Fruit fly (Drosophila melanogaster) whole organism, wandering third instar larva: ENCODE data around the gene CG4887.

ENCODE experiments used
- CG9705 ChIP-seq: fragments of 200-800 bp; sonication (Bioruptor generic); optimal IDR thresholded peaks from 2 replicates; lab custom pipeline; 2018; ENCODE audit warnings: missing biosample characterization, mild to moderate bottlenecking, missing genetic modification characterization
- Dfd ChIP-seq: fragments of >200 bp; optimal IDR thresholded peaks from 2 replicates; lab custom pipeline; 2017; ENCODE audit warnings: missing biosample characterization, missing genetic modification characterization
- Dif ChIP-seq: fragments of 200-275, 200-300 bp; sonication (Bioruptor generic); optimal IDR thresholded peaks from 2 replicates; lab custom pipeline; 2018; ENCODE audit warnings: missing biosample characterization, missing genetic modification characterization; ENCODE audit not compliant: partially characterized antibody
- GATAd ChIP-seq: sonication (Bioruptor generic); optimal IDR thresholded peaks from 2 replicates; lab custom pipeline; 2016; ENCODE audit warnings: missing biosample characterization, missing genetic modification characterization
- HLH106 ChIP-seq: fragments of 200-800 bp; optimal IDR thresholded peaks from 3 replicates; lab custom pipeline; 2019; ENCODE audit warnings: missing biosample characterization, mild to moderate bottlenecking, missing genetic modification characterization, moderate library complexity
- Hr78 ChIP-seq: fragments of >200 bp; optimal IDR thresholded peaks from 2 replicates; lab custom pipeline; 2017; ENCODE audit warnings: missing biosample characterization, missing genetic modification characterization
- Hr83 ChIP-seq: fragments of 200-300 bp; sonication (Bioruptor generic); optimal IDR thresholded peaks from 2 replicates; lab custom pipeline; 2016; ENCODE audit warnings: missing biosample characterization, mild to moderate bottlenecking, missing genetic modification characterization, moderate library complexity; ENCODE audit not compliant: poor library complexity, severe bottlenecking
- Jra ChIP-seq: sonication (Bioruptor generic); optimal IDR thresholded peaks from 2 replicates; lab custom pipeline; 2016; ENCODE audit warnings: missing biosample characterization, missing genetic modification characterization
- Mio ChIP-seq: sonication (Bioruptor generic); optimal IDR thresholded peaks from 2 replicates; lab custom pipeline; 2016; ENCODE audit warnings: missing biosample characterization, missing genetic modification characterization
- Myc ChIP-seq: fragments of >200 bp; optimal IDR thresholded peaks from 2 replicates; lab custom pipeline; 2017
- N ChIP-seq: fragments of >200 bp; optimal IDR thresholded peaks from 2 replicates; lab custom pipeline; 2018; ENCODE audit warnings: missing biosample characterization, missing external identifiers, missing genetic modification characterization
- OdsH ChIP-seq: fragments of 200-800 bp; sonication (Bioruptor generic); optimal IDR thresholded peaks from 2 replicates; lab custom pipeline; 2016; ENCODE audit warnings: missing biosample characterization, mild to moderate bottlenecking, missing genetic modification characterization
- Rel ChIP-seq, 2 experiments: fragments of 200-800 bp; sonication (Bioruptor generic) in 1 of 2; optimal IDR thresholded peaks; 2 replicates in 1 of 2; 3 replicates in 1 of 2; lab custom pipeline; 2016 to 2019; ENCODE audit warnings: mild to moderate bottlenecking in 2 of 2, missing biosample characterization in 2 of 2, missing genetic modification characterization in 2 of 2, moderate library complexity in 1 of 2
- Sp1 ChIP-seq: fragments of 200-800 bp; sonication (Bioruptor generic); optimal IDR thresholded peaks from 3 replicates; lab custom pipeline; 2019; ENCODE audit warnings: missing biosample characterization, mild to moderate bottlenecking, missing genetic modification characterization, moderate library complexity
- br ChIP-seq: fragments of 200-800 bp; sonication (Bioruptor generic); optimal IDR thresholded peaks from 2 replicates; lab custom pipeline; 2016; ENCODE audit warnings: missing biosample characterization, missing genetic modification characterization
- dl ChIP-seq, 2 experiments: fragments of 175-275, 200-275 bp in 1 of 2; fragments of 200-275 bp in 1 of 2; sonication (Bioruptor generic); optimal IDR thresholded peaks; lab custom pipeline; 2018; ENCODE audit warnings: mild to moderate bottlenecking in 2 of 2, missing biosample characterization in 2 of 2, missing genetic modification characterization in 2 of 2, moderate library complexity in 2 of 2; ENCODE audit not compliant: partially characterized antibody in 2 of 2, insufficient read depth in 1 of 2
- dsf ChIP-seq: sonication (Bioruptor generic); optimal IDR thresholded peaks from 2 replicates; lab custom pipeline; 2016; ENCODE audit warnings: missing biosample characterization, missing genetic modification characterization, borderline replicate concordance
- ey ChIP-seq: fragments of 200-800 bp; sonication (Bioruptor generic); optimal IDR thresholded peaks from 2 replicates; lab custom pipeline; 2016; ENCODE audit warnings: missing biosample characterization, missing genetic modification characterization
- foxo ChIP-seq, 2 experiments: fragments of 200-800 bp; sonication (Bioruptor generic); optimal IDR thresholded peaks; 2 replicates in 1 of 2; 3 replicates in 1 of 2; lab custom pipeline; 2016 to 2017; ENCODE audit warnings: missing biosample characterization in 2 of 2, missing genetic modification characterization in 2 of 2
- fru ChIP-seq: fragments of 200-800 bp; sonication (Bioruptor generic); optimal IDR thresholded peaks from 3 replicates; lab custom pipeline; 2016; ENCODE audit warnings: missing biosample characterization, mild to moderate bottlenecking, missing genetic modification characterization
- h ChIP-seq: fragments of 200-800 bp; sonication (Bioruptor generic); optimal IDR thresholded peaks from 3 replicates; lab custom pipeline; 2016; ENCODE audit warnings: missing biosample characterization, mild to moderate bottlenecking, missing genetic modification characterization
- lola ChIP-seq: fragments of >200 bp; optimal IDR thresholded peaks from 2 replicates; lab custom pipeline; 2017; ENCODE audit warnings: missing biosample characterization, missing genetic modification characterization
- pan ChIP-seq: fragments of >200 bp; optimal IDR thresholded peaks from 2 replicates; lab custom pipeline; 2017
- psq ChIP-seq: fragments of 200-800 bp; sonication (Bioruptor generic); optimal IDR thresholded peaks from 3 replicates; lab custom pipeline; 2017; ENCODE audit warnings: missing biosample characterization, mild to moderate bottlenecking, missing genetic modification characterization, moderate library complexity
- rgr ChIP-seq: fragments of 200-800 bp; sonication (Bioruptor generic); optimal IDR thresholded peaks from 3 replicates; lab custom pipeline; 2016; ENCODE audit warnings: missing biosample characterization, mild to moderate bottlenecking, missing genetic modification characterization
- sage ChIP-seq: fragments of 200-800 bp; sonication (Bioruptor generic); optimal IDR thresholded peaks from 2 replicates; lab custom pipeline; 2016; ENCODE audit warnings: missing biosample characterization, mild to moderate bottlenecking, missing genetic modification characterization
- sv ChIP-seq: fragments of 200-800 bp; sonication (Bioruptor generic); optimal IDR thresholded peaks from 3 replicates; lab custom pipeline; 2016; ENCODE audit warnings: missing biosample characterization, missing genetic modification characterization
- woc ChIP-seq: sonication (Bioruptor generic); optimal IDR thresholded peaks from 2 replicates; lab custom pipeline; 2016; ENCODE audit warnings: missing biosample characterization, mild to moderate bottlenecking, missing genetic modification characterization

Gene CG4887

dm6 chr2L:1172704-1173107 is at the start of gene CG4887, which contains the start of gene Charon:
Gene CG4887, plus strand, starts transcription at chr2L:1173009.
Gene Charon, minus strand, starts transcription at chr2L:1172805.
- TF ChIP-seq sv, result peak; percentile 85
- peak; percentile 16 for TF ChIP-seq Hr83 (GFP tag; lab: Kevin White, UChicago)
- peak; percentile 48 for TF ChIP-seq Mio (GFP tag; lab: Kevin White, UChicago)
- no peak for TF ChIP-seq Dfd (GFP tag; lab: Kevin White, UChicago)
- peak; percentile 41 to 93 for TF ChIP-seq foxo (GFP tag; optimal IDR thresholded peaks at IDR 0.05; lab: Kevin White, UChicago)
- TF ChIP-seq CG9705 (GFP tag; lab: Kevin White, UChicago), result peak; percentile 73
- TF ChIP-seq ey (GFP tag; lab: Kevin White, UChicago), result peak; percentile 89
- peak; percentile 88 for TF ChIP-seq OdsH (GFP tag; lab: Kevin White, UChicago)
- peak; percentile 73 for TF ChIP-seq Myc
- peak; percentile 87 for TF ChIP-seq HLH106
- no peak for TF ChIP-seq fru
- peak; percentile 88 for TF ChIP-seq GATAd (GFP tag; lab: Kevin White, UChicago)
- no peak for TF ChIP-seq dsf
- no peak for TF ChIP-seq dl (GFP tag; optimal IDR thresholded peaks at IDR 0.05; lab: Kevin White, UChicago; ENCODE audit: insufficient read depth in 1 of 2, partially characterized antibody in 2 of 2)
- no peak for TF ChIP-seq Rel (GFP tag; optimal IDR thresholded peaks at IDR 0.05; lab: Kevin White, UChicago)
- TF ChIP-seq Rel (tag; optimal IDR thresholded peaks at IDR 0.05; lab: Kevin White, UChicago), result peak; percentile 100
- peak; percentile 84 for TF ChIP-seq Sp1 (GFP tag; lab: Kevin White, UChicago)
- peak; percentile 94 for TF ChIP-seq h (GFP tag; lab: Kevin White, UChicago)
- peak; percentile 83 for TF ChIP-seq psq (GFP tag; lab: Kevin White, UChicago)
- peak; percentile 90 for TF ChIP-seq rgr

dm6 chr2L:1123078-1123818 is 49.6 kb upstream of the CG4887 start:
- TF ChIP-seq Dif (GFP tag; lab: Kevin White, UChicago), result no peak
- TF ChIP-seq psq (GFP tag; lab: Kevin White, UChicago), result no peak
- no peak for TF ChIP-seq OdsH (GFP tag; lab: Kevin White, UChicago)

- no peak for TF ChIP-seq woc (GFP tag; lab: Kevin White, UChicago)
- TF ChIP-seq psq (GFP tag; lab: Kevin White, UChicago), result no peak
- TF ChIP-seq h (GFP tag; lab: Kevin White, UChicago), result no peak
- no peak for TF ChIP-seq lola (GFP tag; lab: Kevin White, UChicago)
- no peak for TF ChIP-seq dl (GFP tag; optimal IDR thresholded peaks at IDR 0.05; lab: Kevin White, UChicago; ENCODE audit: insufficient read depth in 1 of 2, partially characterized antibody in 2 of 2)
- no peak for TF ChIP-seq Sp1 (GFP tag; lab: Kevin White, UChicago)
- TF ChIP-seq Myc, result no peak
- TF ChIP-seq br (GFP tag; lab: Kevin White, UChicago), result no peak
- no peak for TF ChIP-seq GATAd (GFP tag; lab: Kevin White, UChicago)
- no peak for TF ChIP-seq Hr78 (GFP tag; lab: Kevin White, UChicago)
- no peak for TF ChIP-seq sage (GFP tag; lab: Kevin White, UChicago)
- TF ChIP-seq OdsH (GFP tag; lab: Kevin White, UChicago), result no peak
Measured at dm6 chr2L:1124265-1124664, 48.5 kb upstream of the CG4887 start.

dm6 chr2L:1125437-1125836 is 47.4 kb upstream of the CG4887 start:
- TF ChIP-seq Rel (GFP tag; optimal IDR thresholded peaks at IDR 0.05; lab: Kevin White, UChicago), result no peak
- peak; percentile 24 for TF ChIP-seq Rel (tag; optimal IDR thresholded peaks at IDR 0.05; lab: Kevin White, UChicago)
- no peak for TF ChIP-seq Hr78 (GFP tag; lab: Kevin White, UChicago)
- TF ChIP-seq, all 38 proteins: peak for 1

- TF ChIP-seq ey (GFP tag; lab: Kevin White, UChicago) (no peak), N (GFP tag; lab: Kevin White, UChicago) (no peak), sv (no peak), rgr (no peak), Jra (GFP tag; lab: Kevin White, UChicago) (no peak), lola (GFP tag; lab: Kevin White, UChicago) (no peak), dl (GFP tag; optimal IDR thresholded peaks at IDR 0.05; lab: Kevin White, UChicago; ENCODE audit: insufficient read depth in 1 of 2, partially characterized antibody in 2 of 2) (no peak), OdsH (GFP tag; lab: Kevin White, UChicago) (no peak), Rel (GFP tag; optimal IDR thresholded peaks at IDR 0.05; lab: Kevin White, UChicago) (no peak), Rel (tag; optimal IDR thresholded peaks at IDR 0.05; lab: Kevin White, UChicago) (no peak), Dfd (GFP tag; lab: Kevin White, UChicago) (no peak), psq (GFP tag; lab: Kevin White, UChicago) (no peak), foxo (GFP tag; optimal IDR thresholded peaks at IDR 0.05; lab: Kevin White, UChicago) (no peak), pan (lab: Kevin White, UChicago) (no peak)
Measured at dm6 chr2L:1126527-1126926, 46.3 kb upstream of the CG4887 start.
